Worm (Caenorhabditis elegans) whole organism, L4/young adult: ENCODE results near the gene str-171.

Source experiments
- W03F9.2 ChIP-seq: fragments of 150-350 bp; optimal IDR thresholded peaks from 2 replicates; lab custom pipeline; 2014; ENCODE audit warnings: missing biosample characterization, missing genetic modification characterization
- dao-5 ChIP-seq: sonication (generic microtip); optimal IDR thresholded peaks from 2 replicates; lab custom pipeline; 2016; ENCODE audit warnings: missing genotype, missing genetic modification characterization, moderate library complexity, missing compliant biosample characterization

DNA sequence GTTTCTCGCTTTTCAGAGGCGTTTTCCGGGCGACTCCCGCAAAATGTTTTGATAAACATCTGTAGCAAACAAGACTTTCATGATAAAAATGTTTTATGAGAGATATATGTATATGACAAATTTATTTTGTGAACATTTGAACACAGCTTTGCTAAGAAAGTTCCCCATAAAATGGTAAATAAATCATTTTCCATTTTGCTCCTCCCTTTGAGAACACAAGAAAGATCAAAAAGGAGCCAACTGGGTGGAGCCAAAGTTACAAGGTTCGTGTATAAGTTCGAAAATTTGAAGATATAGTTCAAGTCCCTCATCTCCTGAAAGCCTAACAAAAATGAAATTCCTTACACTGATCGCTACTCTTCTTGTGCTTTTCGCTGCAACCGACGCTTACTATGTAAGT is 41.9 kb downstream of the str-171 start, which contains the start of gene C01G10.17:
- TF ChIP-seq dao-5 (tag; lab: Kevin White, UChicago) (no peak), W03F9.2 (tag; lab: Kevin White, UChicago) (no peak)
